Worm (Caenorhabditis elegans) whole organism, L4 larva: ENCODE measurements around the gene arrd-9.

Experiments used
- F10B5.3 ChIP-seq: sonication (generic microtip); optimal IDR thresholded peaks from 2 replicates; lab custom pipeline; 2016; ENCODE audit warnings: mild to moderate bottlenecking, missing genetic modification characterization, missing compliant biosample characterization
- Y5F2A.4 ChIP-seq: fragments of 200-800 bp; sonication (Bioruptor generic); optimal IDR thresholded peaks from 2 replicates; lab custom pipeline; 2018; ENCODE audit warnings: mild to moderate bottlenecking, missing genetic modification characterization, missing compliant biosample characterization
- ZK546.5 ChIP-seq, 2 experiments: sonication (generic microtip); optimal IDR thresholded peaks; 2 replicates each; lab custom pipeline; 2017; ENCODE audit warnings: missing biosample characterization in 2 of 2, missing genetic modification characterization in 2 of 2
- aha-1 ChIP-seq: fragments of 150-350 bp; peaks from one replicate; lab custom pipeline; 2014; ENCODE audit warnings: missing biosample characterization, missing genetic modification characterization
- ama-1 ChIP-seq: fragments of 150-350 bp; optimal IDR thresholded peaks from 2 replicates; lab custom pipeline; 2014; ENCODE audit warnings: inconsistent platforms, mixed read lengths
- ceh-28 ChIP-seq: fragments of 150-350 bp; optimal IDR thresholded peaks from 2 replicates; lab custom pipeline; 2014; ENCODE audit warnings: missing biosample characterization, missing genetic modification reagents, missing genetic modification characterization
- ceh-44 ChIP-seq: fragments of 200-800 bp; sonication (Bioruptor generic); IDR thresholded peaks from 2 replicates; pipeline ENCODE4 v1.3.6; 2022; ENCODE audit warnings: missing genetic modification reagents, missing genetic modification characterization, missing compliant biosample characterization
- ces-1 ChIP-seq: fragments of 150-350 bp; sonication (generic microtip); optimal IDR thresholded peaks from 4 replicates; lab custom pipeline; 2014; ENCODE audit warnings: missing biosample characterization, missing genetic modification reagents, missing genetic modification characterization
- ctbp-1 ChIP-seq: fragments of 200-800 bp; sonication (Bioruptor generic); IDR thresholded peaks from 2 replicates; pipeline ENCODE4 v1.3.6; 2022; ENCODE audit warnings: missing genetic modification reagents, missing genetic modification characterization, missing compliant biosample characterization
- daf-16 ChIP-seq, 3 experiments: sonication (generic microtip); optimal IDR thresholded peaks; 2 replicates each; lab custom pipeline; 2016 to 2017; ENCODE audit warnings: missing genetic modification characterization in 3 of 3, missing genetic modification reagents in 3 of 3, mild to moderate bottlenecking in 2 of 3, missing compliant biosample characterization in 2 of 3, missing biosample characterization in 1 of 3, moderate library complexity in 1 of 3
- daf-19 ChIP-seq: fragments of 200-800 bp; sonication (Bioruptor generic); conservative IDR thresholded peaks from 2 replicates; pipeline ENCODE4 v1.3.6; 2022; ENCODE audit warnings: missing genetic modification characterization, missing compliant biosample characterization
- daf-8 ChIP-seq: fragments of 200-800 bp; sonication (Bioruptor generic); IDR thresholded peaks from 2 replicates; pipeline ENCODE4 v1.3.6; 2022; ENCODE audit warnings: missing genetic modification characterization, missing compliant biosample characterization
- dmd-6 ChIP-seq: fragments of 200-800 bp; sonication (Bioruptor generic); IDR thresholded peaks from 2 replicates; pipeline ENCODE4 v1.3.6; 2022; ENCODE audit warnings: missing genetic modification reagents, missing genetic modification characterization, missing compliant biosample characterization
- dmd-8 ChIP-seq: fragments of 200-800 bp; sonication (Bioruptor generic); IDR thresholded peaks from 2 replicates; pipeline ENCODE4 v1.3.6; 2022; ENCODE audit warnings: missing genetic modification characterization, missing compliant biosample characterization
- dmd-9 ChIP-seq: fragments of 200-800 bp; sonication (Bioruptor generic); IDR thresholded peaks from 2 replicates; pipeline ENCODE4 v1.3.6; 2022; ENCODE audit warnings: missing genetic modification reagents, missing genetic modification characterization, missing compliant biosample characterization
- duxl-1 ChIP-seq: sonication (generic microtip); optimal IDR thresholded peaks from 2 replicates; lab custom pipeline; 2016; ENCODE audit warnings: mild to moderate bottlenecking, missing genetic modification characterization, moderate library complexity, missing compliant biosample characterization; ENCODE audit not compliant: poor library complexity
- dve-1 ChIP-seq: sonication (generic microtip); optimal IDR thresholded peaks from 2 replicates; lab custom pipeline; 2017; ENCODE audit warnings: antibody characterized with exemption, mild to moderate bottlenecking, missing genetic modification characterization, missing compliant biosample characterization; ENCODE audit not compliant: insufficient read depth
- egl-27 ChIP-seq: sonication (generic microtip); optimal IDR thresholded peaks from 3 replicates; lab custom pipeline; 2017; ENCODE audit warnings: missing biosample characterization, missing genetic modification reagents, missing genetic modification characterization
- egl-43 ChIP-seq: fragments of 200-800 bp; sonication (Bioruptor generic); IDR thresholded peaks from 2 replicates; pipeline ENCODE4 v1.3.6; 2022; ENCODE audit warnings: missing genetic modification reagents, missing genetic modification characterization, missing compliant biosample characterization
- fkh-10 ChIP-seq: fragments of 150-350 bp; optimal IDR thresholded peaks from 2 replicates; lab custom pipeline; 2014; ENCODE audit warnings: missing biosample characterization, missing genetic modification reagents, missing genetic modification characterization
- fos-1 ChIP-seq: fragments of 150-350 bp; optimal IDR thresholded peaks from 2 replicates; lab custom pipeline; 2014; ENCODE audit warnings: missing biosample characterization, missing genetic modification characterization
- hif-1 ChIP-seq, 2 experiments: sonication (generic microtip); optimal IDR thresholded peaks; 2 replicates each; lab custom pipeline; 2016 to 2017; ENCODE audit warnings: missing compliant biosample characterization in 2 of 2, missing genetic modification characterization in 2 of 2, missing genetic modification reagents in 2 of 2, missing genotype in 2 of 2, mild to moderate bottlenecking in 1 of 2
- hlh-11 ChIP-seq: fragments of 200-800 bp; sonication (Bioruptor generic); optimal IDR thresholded peaks from 2 replicates; lab custom pipeline; 2018; ENCODE audit warnings: mild to moderate bottlenecking, missing genetic modification characterization, missing compliant biosample characterization
- hlh-30 ChIP-seq: sonication (generic microtip); optimal IDR thresholded peaks from 2 replicates; lab custom pipeline; 2017; ENCODE audit warnings: antibody characterized with exemption, mild to moderate bottlenecking, missing genetic modification characterization, missing compliant biosample characterization; ENCODE audit not compliant: insufficient read depth
- jun-1 ChIP-seq: fragments of 150-350 bp; optimal IDR thresholded peaks from 2 replicates; lab custom pipeline; 2014; ENCODE audit warnings: missing biosample characterization, missing genetic modification reagents, missing genetic modification characterization
- lin-15B ChIP-seq: fragments of 150-350 bp; sonication (generic microtip); optimal IDR thresholded peaks from 3 replicates; lab custom pipeline; 2014; ENCODE audit warnings: missing biosample characterization, missing genetic modification characterization
- lin-38 ChIP-seq: fragments of 200-800 bp; sonication (Bioruptor generic); IDR thresholded peaks from 2 replicates; pipeline ENCODE4 v1.3.6; 2022; ENCODE audit warnings: missing genetic modification reagents, missing genetic modification characterization, missing compliant biosample characterization
- lin-39 ChIP-seq: fragments of 150-350 bp; optimal IDR thresholded peaks from 2 replicates; lab custom pipeline; 2014; ENCODE audit warnings: missing biosample characterization, missing genetic modification reagents, missing genetic modification characterization
- madf-5 ChIP-seq, 2 experiments: fragments of 200-800 bp; sonication (Bioruptor generic); IDR thresholded peaks; 2 replicates each; pipeline ENCODE4 v1.3.6; 2022; ENCODE audit warnings: missing compliant biosample characterization in 2 of 2, missing genetic modification characterization in 2 of 2
- madf-9 ChIP-seq: fragments of 200-800 bp; sonication (Bioruptor generic); conservative IDR thresholded peaks from 2 replicates; pipeline ENCODE4 v1.3.6; 2022; ENCODE audit warnings: missing genetic modification reagents, missing genetic modification characterization, missing compliant biosample characterization
- mxl-3 ChIP-seq: fragments of 200-800 bp; sonication (Bioruptor generic); optimal IDR thresholded peaks from 2 replicates; lab custom pipeline; 2018; ENCODE audit warnings: mild to moderate bottlenecking, missing genetic modification characterization, missing compliant biosample characterization
- nhr-11 ChIP-seq: fragments of 150-350 bp; optimal IDR thresholded peaks from 2 replicates; lab custom pipeline; 2014; ENCODE audit warnings: missing biosample characterization, missing genetic modification characterization
- nhr-6 ChIP-seq: fragments of 150-350 bp; optimal IDR thresholded peaks from 2 replicates; lab custom pipeline; 2014; ENCODE audit warnings: missing biosample characterization, missing genetic modification characterization
- php-3 ChIP-seq: fragments of 200-800 bp; sonication (Bioruptor generic); IDR thresholded peaks from 2 replicates; pipeline ENCODE4 v1.3.6; 2022; ENCODE audit warnings: missing genetic modification reagents, missing genetic modification characterization, missing compliant biosample characterization
- pqm-1 ChIP-seq: sonication (generic microtip); optimal IDR thresholded peaks from 2 replicates; lab custom pipeline; 2017; ENCODE audit warnings: missing biosample characterization, missing genetic modification characterization
- sdz-12 ChIP-seq: fragments of 200-800 bp; sonication (Bioruptor generic); optimal IDR thresholded peaks from 2 replicates; lab custom pipeline; 2018; ENCODE audit warnings: mild to moderate bottlenecking, missing genetic modification characterization, missing compliant biosample characterization
- snpc-1.2 ChIP-seq: fragments of 200-800 bp; sonication (Bioruptor generic); IDR thresholded peaks from 2 replicates; pipeline ENCODE4 v1.3.6; 2022; ENCODE audit warnings: missing genetic modification reagents, missing genetic modification characterization, missing compliant biosample characterization
- spr-1 ChIP-seq: sonication (generic microtip); optimal IDR thresholded peaks from 2 replicates; lab custom pipeline; 2016; ENCODE audit warnings: mild to moderate bottlenecking, missing genetic modification characterization, missing compliant biosample characterization
- unc-39 ChIP-seq: sonication (generic microtip); optimal IDR thresholded peaks from 2 replicates; lab custom pipeline; 2017; ENCODE audit warnings: missing biosample characterization, missing genetic modification characterization
- vab-7 ChIP-seq: fragments of 200-800 bp; sonication (Bioruptor generic); IDR thresholded peaks from 2 replicates; pipeline ENCODE4 v1.3.6; 2022; ENCODE audit warnings: missing genetic modification reagents, missing genetic modification characterization, missing compliant biosample characterization
- zag-1 ChIP-seq: fragments of 150-350 bp; optimal IDR thresholded peaks from 2 replicates; lab custom pipeline; 2014; ENCODE audit warnings: missing biosample characterization, missing genetic modification characterization
- zfp-2 ChIP-seq: sonication (generic microtip); optimal IDR thresholded peaks from 2 replicates; lab custom pipeline; 2016; ENCODE audit warnings: mild to moderate bottlenecking, missing genetic modification characterization, missing compliant biosample characterization
- zip-11 ChIP-seq: fragments of 200-800 bp; sonication (Bioruptor generic); IDR thresholded peaks from 2 replicates; pipeline ENCODE4 v1.3.6; 2022; ENCODE audit warnings: missing genetic modification characterization, missing compliant biosample characterization
- zip-2 ChIP-seq: fragments of 150-350 bp; optimal IDR thresholded peaks from 2 replicates; lab custom pipeline; 2014; ENCODE audit warnings: missing biosample characterization, missing genetic modification characterization
- ztf-11 ChIP-seq: fragments of 150-350 bp; optimal IDR thresholded peaks from 2 replicates; lab custom pipeline; 2014; ENCODE audit warnings: missing biosample characterization, missing genetic modification characterization

The arrd-9 gene

ce11 chrII:12508650-12509049 lies 27.9 kb upstream of the arrd-9 start, which contains the start of gene srh-67:
Gene srh-67, plus strand, starts transcription at chrII:12508950.
- TF ChIP-seq egl-27 = no peak
- no peak for TF ChIP-seq madf-9 (GFP tag; lab: Robert Waterston, UW)
- no peak for TF ChIP-seq dmd-6
- TF ChIP-seq php-3 = no peak
- no peak for TF ChIP-seq daf-19 (GFP tag; lab: Robert Waterston, UW)
- no peak for TF ChIP-seq zfp-2 (tag; lab: Kevin White, UChicago)
- no peak for TF ChIP-seq ztf-11
- no peak for TF ChIP-seq lin-15B
- TF ChIP-seq vab-7 (GFP tag; lab: Robert Waterston, UW) = no peak
- TF ChIP-seq nhr-11 (tag; lab: Kevin White, UChicago) = no peak
- TF ChIP-seq duxl-1 (tag; lab: Kevin White, UChicago) = no peak
- no peak for TF ChIP-seq zip-11 (GFP tag; lab: Robert Waterston, UW)

- TF ChIP-seq lin-39 = no peak
These were observed 26.3 kb upstream of the arrd-9 start, which contains the start of gene srh-68 for ce11 chrII:12507038-12507437. Gene srh-68, plus strand, starts transcription at chrII:12507338.

DNA sequence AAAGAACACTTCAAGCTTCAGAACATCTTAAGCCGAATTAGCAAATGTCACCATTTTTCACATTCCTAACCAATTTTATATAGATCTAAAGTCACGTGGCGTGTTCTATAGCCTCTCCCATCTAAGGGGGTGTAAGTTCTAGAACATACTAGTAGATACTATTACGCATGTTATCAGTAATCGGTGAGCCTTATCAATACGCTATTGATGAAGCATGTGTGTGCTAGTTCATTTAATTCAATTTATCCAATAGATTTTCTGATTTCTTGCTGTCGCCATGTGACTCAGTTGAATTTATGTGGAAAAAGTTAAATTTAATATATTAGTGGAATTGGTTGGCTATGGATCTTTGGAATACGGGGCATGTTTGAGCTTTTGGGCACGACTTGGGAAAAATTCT lies 25.8 kb upstream of the arrd-9 start:
- TF ChIP-seq ctbp-1 (GFP tag; lab: Robert Waterston, UW) = no peak
- no peak for TF ChIP-seq nhr-6
- peak; percentile 64 for TF ChIP-seq aha-1

ce11 chrII:12502784-12503183 lies 22.1 kb upstream of the arrd-9 start, which contains the start of gene ador-1:
Gene ador-1, minus strand, starts transcription at chrII:12502884.
- TF ChIP-seq ceh-28 (tag; lab: Kevin White, UChicago) = no peak
- no peak for TF ChIP-seq zag-1 (tag; lab: Kevin White, UChicago)
- no peak for TF ChIP-seq jun-1 (tag; lab: Kevin White, UChicago)
- no peak for TF ChIP-seq madf-5 (GFP tag; IDR thresholded peaks at IDR 0.05; lab: Robert Waterston, UW)
- no peak for TF ChIP-seq ama-1 (lab: Kevin White, UChicago)
- no peak for TF ChIP-seq hlh-30 (tag; lab: Kevin White, UChicago)
- TF ChIP-seq ZK546.5 (tag; optimal IDR thresholded peaks at IDR 0.05; lab: Kevin White, UChicago) = no peak
- no peak for TF ChIP-seq daf-16 (GFP tag; optimal IDR thresholded peaks at IDR 0.05; lab: Kevin White, UChicago)
- TF ChIP-seq daf-16 (tag; optimal IDR thresholded peaks at IDR 0.05; lab: Kevin White, UChicago) = no peak
- no peak for TF ChIP-seq daf-8 (GFP tag; lab: Robert Waterston, UW)
- TF ChIP-seq mxl-3 = no peak
- TF ChIP-seq spr-1 (tag; lab: Kevin White, UChicago) = no peak
- no peak for TF ChIP-seq egl-43 (GFP tag; lab: Robert Waterston, UW)
- TF ChIP-seq nhr-11 (tag; lab: Kevin White, UChicago) = no peak
- no peak for TF ChIP-seq snpc-1.2 (GFP tag; lab: Robert Waterston, UW)
- no peak for TF ChIP-seq nhr-6
- TF ChIP-seq lin-38 (GFP tag; lab: Robert Waterston, UW) = no peak
- no peak for TF ChIP-seq zip-2 (tag; lab: Kevin White, UChicago)
- no peak for TF ChIP-seq ceh-44 (GFP tag; lab: Robert Waterston, UW)

DNA sequence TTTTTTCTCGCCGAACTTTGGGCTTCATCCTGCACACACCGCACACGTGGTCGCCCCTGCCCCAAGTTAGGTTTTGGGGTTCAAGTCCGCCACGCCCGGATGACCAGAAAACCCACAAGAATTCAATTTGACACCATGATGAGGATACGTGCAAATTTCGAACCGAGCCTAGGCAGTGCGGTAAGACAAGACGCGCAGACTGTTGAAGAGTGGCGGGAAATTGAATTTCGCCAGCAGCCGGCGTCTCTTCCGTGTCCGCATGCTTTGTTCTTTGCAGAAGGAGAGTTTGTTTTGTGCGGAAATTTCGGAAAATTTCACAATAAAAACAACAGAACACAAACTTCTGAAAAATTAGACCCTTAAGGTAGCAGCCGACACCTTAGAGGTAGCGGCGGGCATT lies 19.3 kb upstream of the arrd-9 start:
- TF ChIP-seq fos-1 (no peak), unc-39 (tag; lab: Kevin White, UChicago) (no peak), egl-27 (no peak), Y5F2A.4 (no peak), dmd-8 (GFP tag; lab: Robert Waterston, UW) (no peak), ama-1 (lab: Kevin White, UChicago) (no peak), dve-1 (tag; lab: Kevin White, UChicago) (no peak), F10B5.3 (no peak), ces-1 (GFP tag; lab: Kevin White, UChicago) (peak; percentile 65), ctbp-1 (GFP tag; lab: Robert Waterston, UW) (0 out of 2 replicates have a peak, but pooled peaks have one; percentile 35), sdz-12 (no peak), dmd-9 (GFP tag; lab: Robert Waterston, UW) (no peak), pqm-1 (tag; lab: Kevin White, UChicago) (no peak), hif-1 (tag; optimal IDR thresholded peaks at IDR 0.05; lab: Kevin White, UChicago) (peak in 1 of 2 experiments; percentile 37), hlh-11 (tag; lab: Kevin White, UChicago) (no peak), fkh-10 (GFP tag; lab: Kevin White, UChicago) (peak; percentile 29)
- TF ChIP-seq, all 104 proteins: peak for 4
